Fruit fly (Drosophila melanogaster): ENCODE measurements around the gene Archease.
A peak's percentile ranks its signal among the peaks of the same experiment; 100 is the strongest.

The Archease gene

dm6 chr3R:21632930-21633780 lies 29.6 kb downstream of the Archease start (continued):
- TF ChIP-seq sc (optimal IDR thresholded peaks at IDR 0.05) (no peak), sc (GFP tag; optimal IDR thresholded peaks at IDR 0.05) (no peak), ci (GFP tag; IDR thresholded peaks at IDR 0.05) (no peak), CG2199 (GFP tag; IDR thresholded peaks at IDR 0.05) (no peak), danr (GFP tag; IDR thresholded peaks at IDR 0.05) (no peak), CG6791 (GFP tag; IDR thresholded peaks at IDR 0.05; ENCODE audit: partially characterized antibody) (no peak), Side (GFP tag; optimal IDR thresholded peaks at IDR 0.05) (no peak), CG15479 (GFP tag; optimal IDR thresholded peaks at IDR 0.05) (no peak), CG9215 (GFP tag; IDR thresholded peaks at IDR 0.05) (no peak), cg (GFP tag; optimal IDR thresholded peaks at IDR 0.05) (peak; percentile 11), br (optimal IDR thresholded peaks at IDR 0.05) (no peak), peb (GFP tag; IDR thresholded peaks at IDR 0.05) (no peak), CG2120 (GFP tag; optimal IDR thresholded peaks at IDR 0.05) (peak; percentile 27), zf30C (GFP tag; optimal IDR thresholded peaks at IDR 0.05) (no peak), CG4404 (GFP tag; IDR thresholded peaks at IDR 0.05) (no peak), CG10654 (GFP tag; optimal IDR thresholded peaks at IDR 0.05) (peak; percentile 4), Six4 (GFP tag; optimal IDR thresholded peaks at IDR 0.05) (peak; percentile 33), zfh2 (GFP tag; optimal IDR thresholded peaks at IDR 0.05) (no peak), sim (GFP tag; IDR thresholded peaks at IDR 0.05) (no peak), onecut (GFP tag; IDR thresholded peaks at IDR 0.05) (peak; percentile 41; the same call in 1 of the 2 replicates), Vsx1 (GFP tag; optimal IDR thresholded peaks at IDR 0.05) (no peak), zen2 (GFP tag; IDR thresholded peaks at IDR 0.05; ENCODE audit: partially characterized antibody) (no peak), ttk (GFP tag; IDR thresholded peaks at IDR 0.05) (no peak), CG33213 (GFP tag; optimal IDR thresholded peaks at IDR 0.05) (no peak), mld (GFP tag; IDR thresholded peaks at IDR 0.05; ENCODE audit: partially characterized antibody) (no peak), HLH3B (GFP tag; IDR thresholded peaks at IDR 0.05) (no peak), CG16813 (GFP tag; IDR thresholded peaks at IDR 0.05; ENCODE audit: partially characterized antibody) (no peak), CG12071 (GFP tag; optimal IDR thresholded peaks at IDR 0.05) (no peak), disco-r (GFP tag; optimal IDR thresholded peaks at IDR 0.05) (no peak), usp (GFP tag; optimal IDR thresholded peaks at IDR 0.05) (no peak), gcm2 (GFP tag; optimal IDR thresholded peaks at IDR 0.05) (no peak), CG7357 (GFP tag; IDR thresholded peaks at IDR 0.05) (no peak), CG12744 (GFP tag; optimal IDR thresholded peaks at IDR 0.05) (no peak), CG33557 (GFP tag; optimal IDR thresholded peaks at IDR 0.05) (peak; percentile 66), CG5180 (GFP tag; optimal IDR thresholded peaks at IDR 0.05) (no peak), nmo (GFP tag; optimal IDR thresholded peaks at IDR 0.05) (peak; percentile 63), CG3995 (GFP tag; optimal IDR thresholded peaks at IDR 0.05) (peak; percentile 12), NK7.1 (GFP tag; optimal IDR thresholded peaks at IDR 0.05) (no peak), CG11456 (GFP tag; IDR thresholded peaks at IDR 0.05) (no peak), Hmr (GFP tag; optimal IDR thresholded peaks at IDR 0.05) (peak; percentile 26), CG15011 (GFP tag; optimal IDR thresholded peaks at IDR 0.05) (no peak), Fer3 (tag; optimal IDR thresholded peaks at IDR 0.05) (peak; percentile 23), CG31365 (tag; optimal IDR thresholded peaks at IDR 0.05) (peak; percentile 41), pfk (GFP tag; optimal IDR thresholded peaks at IDR 0.05) (no peak), exex (tag; optimal IDR thresholded peaks at IDR 0.05) (no peak), chm (GFP tag; IDR thresholded peaks at IDR 0.05) (no peak), CG7987 (GFP tag; optimal IDR thresholded peaks at IDR 0.05) (no peak), CG15696 (tag; optimal IDR thresholded peaks at IDR 0.05) (peak; percentile 28), CG2129 (GFP tag; IDR thresholded peaks at IDR 0.05; ENCODE audit: partially characterized antibody) (no peak), Hr39 (optimal IDR thresholded peaks at IDR 0.05) (no peak), fd3F (GFP tag; optimal IDR thresholded peaks at IDR 0.05) (no peak)
